Fruit fly (Drosophila melanogaster) whole organism, embryonic: ENCODE measurements around the gene wtrw.

ENCODE experiments used
- Aef1 ChIP-seq: fragments of 200-800 bp; sonication (Bioruptor generic); IDR thresholded peaks from 3 replicates; pipeline ENCODE4 v1.3.6; 2022; ENCODE audit warnings: missing biosample characterization, missing genetic modification characterization
- Blimp-1 ChIP-seq: fragments of 200-800 bp; sonication (Bioruptor generic); optimal IDR thresholded peaks from 3 replicates; lab custom pipeline; 2018; ENCODE audit warnings: missing biosample characterization, missing genetic modification characterization, mild to moderate bottlenecking, moderate library complexity, missing genetic modification reagents
- Bteb2 ChIP-seq: fragments of 200-800 bp; sonication (Bioruptor generic); optimal IDR thresholded peaks from 2 replicates; lab custom pipeline; 2016; ENCODE audit warnings: missing biosample characterization, missing genetic modification characterization
- CG10654 ChIP-seq: fragments of 200-800 bp; sonication (Bioruptor generic); optimal IDR thresholded peaks from 2 replicates; lab custom pipeline; 2016; ENCODE audit warnings: missing biosample characterization, missing genetic modification characterization
- CG11093 ChIP-seq: fragments of 200-800 bp; sonication (Bioruptor generic); IDR thresholded peaks from 3 replicates; pipeline ENCODE4 v1.3.6; 2022; ENCODE audit warnings: missing biosample characterization, missing genetic modification characterization
- CG14710 ChIP-seq: fragments of 200-800 bp; sonication (Bioruptor generic); optimal IDR thresholded peaks from 3 replicates; lab custom pipeline; 2019; ENCODE audit warnings: missing biosample characterization, mild to moderate bottlenecking, missing genetic modification characterization, moderate library complexity
- CG18011 ChIP-seq: fragments of 200-800 bp; sonication (Bioruptor generic); optimal IDR thresholded peaks from 2 replicates; lab custom pipeline; 2017; ENCODE audit warnings: missing biosample characterization, missing genetic modification characterization, mild to moderate bottlenecking, moderate library complexity, missing genotype
- CG18262 ChIP-seq: fragments of 200-800 bp; optimal IDR thresholded peaks from 3 replicates; lab custom pipeline; 2019; ENCODE audit warnings: missing biosample characterization, mild to moderate bottlenecking, missing genetic modification characterization, moderate library complexity
- CG2875 ChIP-seq: fragments of 200-800 bp; sonication (Bioruptor generic); optimal IDR thresholded peaks from 2 replicates; lab custom pipeline; 2017; ENCODE audit warnings: missing biosample characterization, mild to moderate bottlenecking, missing genetic modification characterization, missing genetic modification reagents
- CG32767 ChIP-seq: fragments of 200-800 bp; sonication (Bioruptor generic); IDR thresholded peaks from 2 replicates; pipeline ENCODE4 v1.3.6; 2022; ENCODE audit warnings: missing biosample characterization, missing genetic modification characterization
- CG33213 ChIP-seq: fragments of 200-800 bp; sonication (Bioruptor generic); optimal IDR thresholded peaks from 3 replicates; lab custom pipeline; 2016; ENCODE audit warnings: missing biosample characterization, missing genetic modification characterization
- CG3847 ChIP-seq: fragments of 200-800 bp; sonication (Bioruptor generic); IDR thresholded peaks from 2 replicates; pipeline ENCODE4 v1.3.6; 2022; ENCODE audit warnings: missing biosample characterization, missing genetic modification characterization
- CG3995 ChIP-seq: fragments of 200-800 bp; sonication (Bioruptor generic); optimal IDR thresholded peaks from 3 replicates; lab custom pipeline; 2016; ENCODE audit warnings: missing biosample characterization, missing genetic modification characterization
- CG4730 ChIP-seq: fragments of 200-800 bp; sonication (Bioruptor generic); IDR thresholded peaks from 2 replicates; pipeline ENCODE4 v1.3.6; 2022; ENCODE audit warnings: missing biosample characterization, missing genetic modification characterization
- CG6689 ChIP-seq: fragments of 200-800 bp; sonication (Bioruptor generic); IDR thresholded peaks from 2 replicates; pipeline ENCODE4 v1.3.6; 2022; ENCODE audit warnings: missing biosample characterization, missing genetic modification characterization
- CG6813 ChIP-seq: fragments of 200-800 bp; sonication (Bioruptor generic); optimal IDR thresholded peaks from 2 replicates; lab custom pipeline; 2017; ENCODE audit warnings: missing biosample characterization, missing genetic modification characterization, mild to moderate bottlenecking, moderate library complexity, missing genetic modification reagents
- CG6854 ChIP-seq: fragments of 200-800 bp; sonication (Bioruptor generic); optimal IDR thresholded peaks from 3 replicates; lab custom pipeline; 2017; ENCODE audit warnings: missing biosample characterization, mild to moderate bottlenecking, missing genetic modification characterization
- CG7357 ChIP-seq: fragments of 200-800 bp; sonication (Bioruptor generic); IDR thresholded peaks from 3 replicates; pipeline ENCODE4 v1.3.6; 2022; ENCODE audit warnings: missing biosample characterization, missing genetic modification characterization
- CG7839 ChIP-seq: fragments of 200-800 bp; sonication (Bioruptor generic); optimal IDR thresholded peaks from 3 replicates; lab custom pipeline; 2018; ENCODE audit warnings: missing biosample characterization, mild to moderate bottlenecking, missing genetic modification characterization, moderate library complexity
- CG8478 ChIP-seq: fragments of >200 bp; optimal IDR thresholded peaks from 2 replicates; lab custom pipeline; 2018
- CG8924 ChIP-seq: fragments of 200-800 bp; optimal IDR thresholded peaks from 3 replicates; lab custom pipeline; 2019; ENCODE audit warnings: missing biosample characterization, mild to moderate bottlenecking, missing genetic modification characterization, moderate library complexity
- CG9609 ChIP-seq: fragments of 200-800 bp; sonication (Bioruptor generic); optimal IDR thresholded peaks from 3 replicates; lab custom pipeline; 2016; ENCODE audit warnings: missing biosample characterization, missing genetic modification characterization
- Chrac-16 ChIP-seq: fragments of 200-800 bp; sonication (Bioruptor generic); optimal IDR thresholded peaks from 3 replicates; lab custom pipeline; 2016; ENCODE audit warnings: missing biosample characterization, missing genetic modification characterization
- Dbx ChIP-seq: fragments of 200-800 bp; sonication (Bioruptor generic); IDR thresholded peaks from 3 replicates; pipeline ENCODE4 v1.3.6; 2022; ENCODE audit warnings: missing biosample characterization, missing genetic modification characterization
- Dek ChIP-seq: fragments of 200-800 bp; sonication (Bioruptor generic); optimal IDR thresholded peaks from 3 replicates; lab custom pipeline; 2019; ENCODE audit warnings: missing biosample characterization, mild to moderate bottlenecking, missing genetic modification characterization, moderate library complexity
- Dip2 ChIP-seq: fragments of 200-800 bp; sonication (Bioruptor generic); IDR thresholded peaks from 2 replicates; pipeline ENCODE4 v1.3.6; 2022; ENCODE audit warnings: missing biosample characterization, missing genetic modification characterization
- Ets65A ChIP-seq: fragments of 200-800 bp; sonication (Bioruptor generic); peaks from one replicate; lab custom pipeline; 2016; ENCODE audit warnings: missing biosample characterization, missing genetic modification characterization
- Hand ChIP-seq: fragments of 200-800 bp; sonication (Bioruptor generic); optimal IDR thresholded peaks from 2 replicates; lab custom pipeline; 2017; ENCODE audit warnings: mild to moderate bottlenecking, missing biosample characterization, missing genetic modification reagents, missing genetic modification characterization
- Hr51 ChIP-seq, 2 experiments: fragments of 200-800 bp; sonication (Bioruptor generic); optimal IDR thresholded peaks; 2 replicates in 1 of 2; 3 replicates in 1 of 2; lab custom pipeline; 2016 to 2018; ENCODE audit warnings: missing biosample characterization in 2 of 2, missing genetic modification characterization in 2 of 2, mild to moderate bottlenecking in 1 of 2, moderate library complexity in 1 of 2
- Optix ChIP-seq: fragments of 200-800 bp; sonication (Bioruptor generic); IDR thresholded peaks from 3 replicates; pipeline ENCODE4 v1.3.6; 2022; ENCODE audit warnings: missing biosample characterization, missing genetic modification characterization
- ac ChIP-seq: fragments of 200-800 bp; sonication (Bioruptor generic); optimal IDR thresholded peaks from 3 replicates; lab custom pipeline; 2017; ENCODE audit warnings: missing biosample characterization, mild to moderate bottlenecking, missing genetic modification characterization
- al ChIP-seq: fragments of 200-800 bp; sonication (Bioruptor generic); IDR thresholded peaks from 2 replicates; pipeline ENCODE4 v1.3.6; 2022; ENCODE audit warnings: missing biosample characterization, missing genetic modification characterization
- bigmax ChIP-seq: fragments of 200-800 bp; sonication (Bioruptor generic); optimal IDR thresholded peaks from 2 replicates; lab custom pipeline; 2018; ENCODE audit warnings: missing biosample characterization, mild to moderate bottlenecking, missing genetic modification characterization
- dan ChIP-seq: fragments of 200-800 bp; sonication (Bioruptor generic); IDR thresholded peaks from 2 replicates; pipeline ENCODE4 v1.3.6; 2022; ENCODE audit warnings: missing biosample characterization, missing genetic modification characterization
- dmrt99B ChIP-seq: fragments of 200-800 bp; sonication (Bioruptor generic); optimal IDR thresholded peaks from 2 replicates; lab custom pipeline; 2018; ENCODE audit warnings: missing biosample characterization, mild to moderate bottlenecking, missing genetic modification characterization, moderate library complexity
- ewg ChIP-seq: fragments of 200-800 bp; sonication (Bioruptor generic); optimal IDR thresholded peaks from 3 replicates; lab custom pipeline; 2017; ENCODE audit warnings: mild to moderate bottlenecking, missing biosample characterization, missing genetic modification reagents, missing genetic modification characterization
- fu2 ChIP-seq: fragments of 200-800 bp; sonication (Bioruptor generic); optimal IDR thresholded peaks from 2 replicates; lab custom pipeline; 2016; ENCODE audit warnings: missing biosample characterization, missing genetic modification characterization
- grn ChIP-seq: fragments of 200-800 bp; sonication (Bioruptor generic); optimal IDR thresholded peaks from 3 replicates; lab custom pipeline; 2017; ENCODE audit warnings: missing biosample characterization, missing genetic modification characterization
- inv ChIP-seq: fragments of 200-800 bp; sonication (Bioruptor generic); IDR thresholded peaks from 2 replicates; pipeline ENCODE4 v1.3.6; 2022; ENCODE audit warnings: missing biosample characterization, missing genetic modification characterization; ENCODE audit not compliant: partially characterized antibody
- kah ChIP-seq: fragments of 200-800 bp; sonication (Bioruptor generic); optimal IDR thresholded peaks from 2 replicates; lab custom pipeline; 2018; ENCODE audit warnings: missing biosample characterization, mild to moderate bottlenecking, missing genetic modification characterization
- lola ChIP-seq, 3 experiments: fragments of >200 bp in 2 of 3; fragments of 200-800 bp in 1 of 3; sonication (Bioruptor generic) in 1 of 3; optimal IDR thresholded peaks; 2 replicates each; lab custom pipeline; 2017 to 2019; ENCODE audit warnings: missing biosample characterization in 3 of 3, missing genetic modification characterization in 3 of 3, mild to moderate bottlenecking in 1 of 3, moderate library complexity in 1 of 3
- org-1 ChIP-seq: fragments of 200-800 bp; sonication (Bioruptor generic); optimal IDR thresholded peaks from 2 replicates; lab custom pipeline; 2017; ENCODE audit warnings: missing biosample characterization, missing genetic modification characterization
- prd ChIP-seq, 3 experiments: fragments of >200 bp in 2 of 3; fragments of 200-800 bp in 1 of 3; sonication (Bioruptor generic) in 1 of 3; optimal IDR thresholded peaks in 2 of 3; IDR thresholded peaks in 1 of 3; 2 replicates in 2 of 3; 3 replicates in 1 of 3; pipeline versions ENCODE4 v1.3.6 to Lab custom; 2017 to 2022; ENCODE audit warnings: missing biosample characterization in 1 of 3, missing genetic modification characterization in 1 of 3
- pzg ChIP-seq: fragments of 200-800 bp; sonication (Bioruptor generic); optimal IDR thresholded peaks from 3 replicates; lab custom pipeline; 2018; ENCODE audit warnings: missing biosample characterization, mild to moderate bottlenecking, missing genetic modification characterization, moderate library complexity
- ro ChIP-seq: fragments of 200-800 bp; sonication (Bioruptor generic); IDR thresholded peaks from 2 replicates; pipeline ENCODE4 v1.3.6; 2022; ENCODE audit warnings: missing biosample characterization, missing genetic modification characterization
- sim ChIP-seq: fragments of 200-800 bp; sonication (Bioruptor generic); IDR thresholded peaks from 2 replicates; pipeline ENCODE4 v1.3.6; 2022; ENCODE audit warnings: missing biosample characterization, missing genetic modification characterization
- slou ChIP-seq: fragments of 200-800 bp; sonication (Bioruptor generic); optimal IDR thresholded peaks from 3 replicates; lab custom pipeline; 2016; ENCODE audit warnings: missing biosample characterization, missing genetic modification characterization
- sna ChIP-seq: fragments of 200-800 bp; sonication (Bioruptor generic); IDR thresholded peaks from 2 replicates; pipeline ENCODE4 v1.3.6; 2022; ENCODE audit warnings: missing biosample characterization, missing genetic modification characterization; ENCODE audit not compliant: partially characterized antibody
- tio ChIP-seq: fragments of 200-800 bp; sonication (Bioruptor generic); optimal IDR thresholded peaks from 2 replicates; lab custom pipeline; 2017; ENCODE audit warnings: missing biosample characterization, missing genetic modification characterization, inconsistent platforms
- vnd ChIP-seq: fragments of 200-800 bp; sonication (Bioruptor generic); IDR thresholded peaks from 3 replicates; pipeline ENCODE4 v1.3.6; 2022; ENCODE audit warnings: missing biosample characterization, missing genetic modification characterization; ENCODE audit not compliant: partially characterized antibody
- zfh1 ChIP-seq: fragments of 200-800 bp; sonication (Bioruptor generic); IDR thresholded peaks from 3 replicates; pipeline ENCODE4 v1.3.6; 2022; ENCODE audit warnings: missing biosample characterization, missing genetic modification characterization

The wtrw gene

DNA sequence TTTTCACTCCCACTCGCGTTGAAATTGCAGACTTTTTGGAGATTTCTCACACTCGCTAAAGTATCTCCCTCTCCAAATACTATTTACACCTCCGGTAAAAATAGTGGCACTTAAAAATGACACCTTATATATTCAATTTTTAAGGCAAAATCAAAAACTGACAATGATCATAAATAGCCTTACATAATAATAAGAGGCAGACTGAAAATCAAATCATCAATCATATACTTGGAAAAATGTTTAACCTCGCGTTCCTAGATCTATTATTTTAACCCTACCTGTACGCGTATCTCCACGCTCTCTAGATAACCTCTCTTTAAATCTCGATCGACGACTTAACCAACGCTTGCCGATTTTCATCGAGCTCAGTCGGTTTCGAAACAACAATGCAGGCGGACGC, 4.3 kb downstream of the wtrw start (continued):
- TF ChIP-seq tio (GFP tag; lab: Kevin White, UChicago), result peak; percentile 61
- TF ChIP-seq Optix (GFP tag; lab: Robert Waterston, UW), result no peak
- TF ChIP-seq CG3847 (GFP tag; lab: Robert Waterston, UW), result peak; percentile 67
- no peak for TF ChIP-seq lola (GFP tag; optimal IDR thresholded peaks at IDR 0.05; lab: Kevin White, UChicago)
- no peak for TF ChIP-seq ro (GFP tag; lab: Robert Waterston, UW)
- TF ChIP-seq fu2 (GFP tag; lab: Kevin White, UChicago), result no peak
- TF ChIP-seq Aef1 (GFP tag; lab: Robert Waterston, UW), result peak; percentile 76
- TF ChIP-seq Hr51 (GFP tag; optimal IDR thresholded peaks at IDR 0.05; lab: Kevin White, UChicago), result peak in 1 of 2 experiments; percentile 83
- TF ChIP-seq CG3995 (GFP tag; lab: Kevin White, UChicago), result peak; percentile 40
- TF ChIP-seq CG8924 (tag; lab: Kevin White, UChicago), result no peak
- TF ChIP-seq CG2875 (GFP tag; lab: Kevin White, UChicago), result no peak
- TF ChIP-seq org-1, result peak; percentile 53
- TF ChIP-seq Chrac-16, result peak; percentile 22
- no peak for TF ChIP-seq slou (GFP tag; lab: Kevin White, UChicago)
- TF ChIP-seq Ets65A (GFP tag; lab: Kevin White, UChicago), result no peak
- 0 out of 2 replicates have a peak, but pooled peaks have one; percentile 15 for TF ChIP-seq CG32767 (GFP tag; lab: Robert Waterston, UW)
- peak; percentile 47; the same call in 2 of the 3 replicates for TF ChIP-seq CG7357 (GFP tag; lab: Robert Waterston, UW)
- TF ChIP-seq CG10654 (GFP tag; lab: Kevin White, UChicago), result peak; percentile 41
- TF ChIP-seq CG18262 (tag; lab: Kevin White, UChicago), result no peak
- TF ChIP-seq CG7839 (tag; lab: Kevin White, UChicago), result no peak
- TF ChIP-seq CG18011 (GFP tag; lab: Kevin White, UChicago), result no peak
- no peak for TF ChIP-seq dan (GFP tag; lab: Robert Waterston, UW)
- TF ChIP-seq CG6689 (GFP tag; lab: Robert Waterston, UW), result peak; percentile 67
- TF ChIP-seq prd (optimal IDR thresholded peaks at IDR 0.05; lab: Kevin White, UChicago), result no peak
- peak; percentile 82 for TF ChIP-seq prd (GFP tag; IDR thresholded peaks at IDR 0.05; lab: Robert Waterston, UW)
- no peak for TF ChIP-seq dmrt99B (tag; lab: Kevin White, UChicago)
- TF ChIP-seq CG6854 (GFP tag; lab: Kevin White, UChicago), result peak; percentile 71
- TF ChIP-seq Bteb2 (GFP tag; lab: Kevin White, UChicago), result peak; percentile 32
- TF ChIP-seq sna (GFP tag; lab: Robert Waterston, UW), result no peak
- peak; percentile 82 for TF ChIP-seq al (GFP tag; lab: Robert Waterston, UW)
- no peak for TF ChIP-seq pzg (GFP tag; lab: Kevin White, UChicago)
- TF ChIP-seq CG11093, result peak; percentile 50; the same call in 1 of the 3 replicates
- peak; percentile 42; the same call in 1 of the 2 replicates for TF ChIP-seq CG4730 (GFP tag; lab: Robert Waterston, UW)
- TF ChIP-seq Dek, result no peak
- peak; percentile 63 for TF ChIP-seq zfh1 (GFP tag; lab: Robert Waterston, UW)
- peak; percentile 57 for TF ChIP-seq Hand
- TF ChIP-seq Dbx (GFP tag; lab: Robert Waterston, UW), result peak; percentile 81
- TF ChIP-seq ewg (GFP tag; lab: Kevin White, UChicago), result no peak
- TF ChIP-seq Dip2 (GFP tag; lab: Robert Waterston, UW), result no peak; the same call in 1 of the 2 replicates
- TF ChIP-seq CG8478 (lab: Kevin White, UChicago), result no peak
- TF ChIP-seq CG33213, result peak; percentile 22
- TF ChIP-seq grn (GFP tag; lab: Kevin White, UChicago), result no peak
- no peak for TF ChIP-seq sim
- no peak for TF ChIP-seq kah (GFP tag; lab: Kevin White, UChicago)
- TF ChIP-seq Blimp-1 (GFP tag; lab: Kevin White, UChicago), result no peak
- TF ChIP-seq inv (GFP tag; lab: Robert Waterston, UW), result no peak
- peak; percentile 70 for TF ChIP-seq CG6813
- no peak for TF ChIP-seq bigmax (GFP tag; lab: Kevin White, UChicago)
- TF ChIP-seq CG9609 (GFP tag; lab: Kevin White, UChicago), result no peak
- TF ChIP-seq vnd (GFP tag; lab: Robert Waterston, UW), result no peak
- TF ChIP-seq ac, result no peak
- TF ChIP-seq CG14710 (tag; lab: Kevin White, UChicago), result no peak
